Worm (Caenorhabditis elegans) whole organism, L3 larva: ENCODE data around the gene F13A7.11.

Source experiments
- ama-1 ChIP-seq: fragments of 150-350 bp; optimal IDR thresholded peaks from 2 replicates; lab custom pipeline; 2018
- egl-5 ChIP-seq: fragments of 150-350 bp; optimal IDR thresholded peaks from 2 replicates; lab custom pipeline; 2017; ENCODE audit warnings: missing biosample characterization, missing genetic modification reagents, missing genetic modification characterization, inconsistent platforms
- hmg-11 ChIP-seq: sonication (generic microtip); optimal IDR thresholded peaks from 2 replicates; lab custom pipeline; 2016; ENCODE audit warnings: missing genetic modification characterization, missing compliant biosample characterization
- nhr-23 ChIP-seq: fragments of 150-350 bp; optimal IDR thresholded peaks from 2 replicates; lab custom pipeline; 2014; ENCODE audit warnings: missing biosample characterization, missing genetic modification reagents, missing genetic modification characterization
- nhr-28 ChIP-seq: fragments of 150-350 bp; optimal IDR thresholded peaks from 2 replicates; lab custom pipeline; 2014; ENCODE audit warnings: missing biosample characterization, missing genetic modification characterization
- nhr-76 ChIP-seq: fragments of 150-350 bp; sonication (generic microtip); optimal IDR thresholded peaks from 5 replicates; lab custom pipeline; 2014; ENCODE audit warnings: missing biosample characterization, missing genetic modification characterization
- unc-62 ChIP-seq: fragments of 150-350 bp; sonication (generic microtip); optimal IDR thresholded peaks from 4 replicates; lab custom pipeline; 2014; ENCODE audit warnings: missing biosample characterization, missing genetic modification reagents, missing genetic modification characterization

DNA sequence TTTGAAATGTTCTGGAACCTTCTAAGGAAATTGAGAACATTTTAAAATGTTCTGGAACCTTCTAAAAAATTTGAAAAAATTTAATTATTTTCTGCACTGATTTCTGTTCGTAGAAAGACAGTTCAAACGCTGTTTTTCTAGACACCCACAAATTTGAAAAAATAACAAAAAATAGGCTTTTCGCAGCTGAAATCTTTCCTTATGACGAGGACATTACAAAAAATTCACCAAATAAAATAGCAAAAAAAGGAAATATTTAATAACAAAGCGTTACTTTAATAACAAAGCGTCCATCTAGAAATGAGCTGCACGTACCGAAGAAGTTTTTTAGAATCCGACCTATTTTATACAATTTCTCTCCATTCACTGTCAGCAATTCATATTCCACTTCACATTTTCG lies 48.5 kb upstream of the F13A7.11 start, which contains the start of gene srh-141:
- TF ChIP-seq hmg-11 (no peak), nhr-28 (tag; lab: Kevin White, UChicago) (no peak), nhr-76 (tag; lab: Kevin White, UChicago) (no peak), ama-1 (no peak), unc-62 (GFP tag; lab: Kevin White, UChicago) (no peak), egl-5 (tag; lab: Kevin White, UChicago) (no peak), nhr-23 (tag; lab: Kevin White, UChicago) (no peak)
